Worm (Caenorhabditis elegans) whole organism, L3 larva: ENCODE results near the gene frpr-19.

Experiments
- aly-2 ChIP-seq: fragments of 150-350 bp; optimal IDR thresholded peaks from 2 replicates; lab custom pipeline; 2014; ENCODE audit warnings: missing biosample characterization, missing genetic modification characterization
- ama-1 ChIP-seq: fragments of 150-350 bp; optimal IDR thresholded peaks from 2 replicates; lab custom pipeline; 2018
- ceh-28 ChIP-seq: fragments of 150-350 bp; optimal IDR thresholded peaks from 2 replicates; lab custom pipeline; 2014; ENCODE audit warnings: missing biosample characterization, missing genetic modification reagents, missing genetic modification characterization
- ceh-82 ChIP-seq: fragments of 150-350 bp; optimal IDR thresholded peaks from 2 replicates; lab custom pipeline; 2014; ENCODE audit warnings: missing biosample characterization, missing genetic modification characterization
- fkh-2 ChIP-seq: fragments of 150-350 bp; optimal IDR thresholded peaks from 2 replicates; lab custom pipeline; 2014; ENCODE audit warnings: missing biosample characterization, missing genetic modification reagents, missing genetic modification characterization
- fos-1 ChIP-seq: fragments of 150-350 bp; optimal IDR thresholded peaks from 2 replicates; lab custom pipeline; 2014; ENCODE audit warnings: missing biosample characterization, missing genetic modification characterization
- lin-39 ChIP-seq: fragments of 150-350 bp; optimal IDR thresholded peaks from 2 replicates; lab custom pipeline; 2018; ENCODE audit warnings: missing biosample characterization, missing genetic modification reagents, missing genetic modification characterization
- nhr-12 ChIP-seq: fragments of 150-350 bp; optimal IDR thresholded peaks from 2 replicates; lab custom pipeline; 2014; ENCODE audit warnings: missing biosample characterization, missing genetic modification characterization
- nhr-28 ChIP-seq: fragments of 150-350 bp; optimal IDR thresholded peaks from 2 replicates; lab custom pipeline; 2014; ENCODE audit warnings: missing biosample characterization, missing genetic modification characterization
- pha-4 ChIP-seq: fragments of 150-350 bp; optimal IDR thresholded peaks from 2 replicates; lab custom pipeline; 2014; ENCODE audit warnings: missing biosample characterization, missing genetic modification reagents, missing genetic modification characterization
- skn-1 ChIP-seq: fragments of 150-350 bp; optimal IDR thresholded peaks from 2 replicates; lab custom pipeline; 2014; ENCODE audit warnings: missing biosample characterization, missing genetic modification characterization

DNA sequence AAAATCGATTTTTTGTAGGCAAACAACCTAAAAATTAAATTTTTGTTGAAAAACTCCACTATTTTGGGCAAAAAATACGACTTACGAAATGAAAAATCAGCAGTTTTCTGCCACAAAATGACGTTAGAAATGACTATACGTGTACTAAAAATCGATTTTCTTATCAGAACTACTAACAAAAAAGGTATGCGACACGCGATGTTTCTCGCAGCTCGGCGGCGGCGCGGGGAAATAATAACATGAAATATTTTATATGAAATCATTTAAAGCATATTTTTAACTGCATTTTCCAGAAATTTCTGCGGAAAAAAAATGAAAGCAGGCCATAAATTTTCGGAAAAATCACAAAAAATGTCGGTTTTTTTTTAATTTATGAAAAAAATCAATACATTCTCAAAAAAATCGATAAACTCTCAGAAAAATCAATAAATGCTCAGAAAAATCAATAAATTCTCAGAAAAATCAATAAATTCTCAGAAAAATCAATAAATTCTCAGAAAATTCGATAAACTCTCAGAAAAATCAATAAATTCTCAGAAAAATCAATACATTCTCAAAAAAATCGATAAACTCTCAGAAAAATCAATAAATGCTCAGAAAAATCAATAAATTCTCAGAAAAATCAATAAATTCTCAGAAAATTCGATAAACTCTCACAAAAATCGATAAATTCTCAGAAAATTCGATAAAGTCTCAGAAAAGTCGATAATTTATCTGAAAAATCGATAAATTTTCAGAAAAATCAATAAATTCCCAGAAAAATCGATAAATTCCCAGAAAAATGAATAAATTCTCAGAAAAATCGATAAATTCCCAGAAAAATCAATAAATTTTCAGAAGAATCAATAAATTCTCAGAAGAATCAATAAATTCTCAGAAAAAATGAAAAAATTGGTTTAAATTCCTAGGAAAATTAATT, 41.1 kb downstream of the frpr-19 start, which contains the start of gene ptpn-22:
- no peak for TF ChIP-seq lin-39 (tag; lab: Kevin White, UChicago)
- TF ChIP-seq ama-1: no peak
- TF ChIP-seq ceh-28: peak; percentile 96
- no peak for TF ChIP-seq nhr-28 (tag; lab: Kevin White, UChicago)
- TF ChIP-seq fkh-2 (tag; lab: Kevin White, UChicago): no peak
- no peak for TF ChIP-seq fos-1 (tag; lab: Kevin White, UChicago)
- TF ChIP-seq skn-1 (tag; lab: Kevin White, UChicago): no peak
- TF ChIP-seq aly-2 (tag; lab: Kevin White, UChicago): no peak
- TF ChIP-seq pha-4 (tag; lab: Kevin White, UChicago): no peak
- TF ChIP-seq nhr-12 (tag; lab: Kevin White, UChicago): no peak
- no peak for TF ChIP-seq ceh-82
